Fruit fly (Drosophila melanogaster): ENCODE results near the gene Cbp80.

Gene Cbp80

DNA sequence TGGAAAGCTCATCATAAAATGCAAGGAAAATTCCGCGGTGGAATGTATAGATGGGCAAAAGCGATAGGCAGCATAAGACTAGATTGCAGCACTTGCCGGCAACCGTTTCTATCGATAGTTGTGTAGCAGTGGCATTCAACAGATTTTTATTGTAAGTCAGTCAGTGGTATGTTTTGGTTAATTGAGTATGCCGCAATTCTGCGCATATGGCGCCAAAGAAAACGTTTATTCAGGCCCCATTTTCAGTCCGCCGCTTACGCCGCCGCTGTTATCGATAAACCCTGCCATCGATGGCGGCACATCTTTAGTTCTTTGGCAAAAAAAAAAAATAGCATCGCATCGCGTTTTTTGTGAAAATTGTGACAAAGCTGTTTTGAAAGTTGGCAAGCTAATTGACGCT is at the start of gene Cbp80, which contains the start of gene Torsin (continued):
- TF ChIP-seq Atf6 (GFP tag; IDR thresholded peaks at IDR 0.05) (no peak), ATbp (GFP tag; optimal IDR thresholded peaks at IDR 0.05) (no peak), sisA (GFP tag; IDR thresholded peaks at IDR 0.05) (no peak), CG1603 (tag; optimal IDR thresholded peaks at IDR 0.05) (peak; percentile 74), CG7928 (GFP tag; optimal IDR thresholded peaks at IDR 0.05) (no peak), CG2116 (GFP tag; optimal IDR thresholded peaks at IDR 0.05) (peak; percentile 77), CG15696 (tag; optimal IDR thresholded peaks at IDR 0.05) (no peak), CG16863 (GFP tag; optimal IDR thresholded peaks at IDR 0.05) (no peak), Atf3 (GFP tag; optimal IDR thresholded peaks at IDR 0.05) (no peak), CG17186 (GFP tag; optimal IDR thresholded peaks at IDR 0.05) (peak; percentile 45), CG12071 (GFP tag; optimal IDR thresholded peaks at IDR 0.05) (no peak), CG3838 (GFP tag; optimal IDR thresholded peaks at IDR 0.05) (no peak), knrl (GFP tag; IDR thresholded peaks at IDR 0.05; ENCODE audit: partially characterized antibody) (peak; percentile 84), p53 (GFP tag; optimal IDR thresholded peaks at IDR 0.05) (no peak), bowl (GFP tag; IDR thresholded peaks at IDR 0.05) (no peak), CG4854 (GFP tag; optimal IDR thresholded peaks at IDR 0.05) (no peak), NC2α (GFP tag; optimal IDR thresholded peaks at IDR 0.05) (no peak), ssp (GFP tag; IDR thresholded peaks at IDR 0.05) (0 out of 2 replicates have a peak, but pooled peaks have one; percentile 22), Dll (GFP tag; IDR thresholded peaks at IDR 0.05; ENCODE audit: partially characterized antibody) (peak; percentile 92), CG8089 (GFP tag; optimal IDR thresholded peaks at IDR 0.05) (no peak), gcm2 (GFP tag; optimal IDR thresholded peaks at IDR 0.05) (no peak), CG13894 (tag; optimal IDR thresholded peaks at IDR 0.05) (no peak), slbo (GFP tag; IDR thresholded peaks at IDR 0.05) (peak; percentile 48; the same call in 1 of the 2 replicates), CG10267 (tag; optimal IDR thresholded peaks at IDR 0.05) (peak; percentile 26), tgo (GFP tag; IDR thresholded peaks at IDR 0.05) (no peak), sima (GFP tag; optimal IDR thresholded peaks at IDR 0.05) (no peak), CG9609 (GFP tag; optimal IDR thresholded peaks at IDR 0.05) (no peak), fd3F (GFP tag; optimal IDR thresholded peaks at IDR 0.05) (no peak), Hey (tag; optimal IDR thresholded peaks at IDR 0.05) (no peak), lab (GFP tag; optimal IDR thresholded peaks at IDR 0.05) (no peak), Bteb2 (GFP tag; optimal IDR thresholded peaks at IDR 0.05) (no peak), gce (GFP tag; IDR thresholded peaks at IDR 0.05) (no peak), CG16813 (GFP tag; IDR thresholded peaks at IDR 0.05; ENCODE audit: partially characterized antibody) (peak; percentile 90), zen2 (GFP tag; IDR thresholded peaks at IDR 0.05; ENCODE audit: partially characterized antibody) (peak; percentile 73; the same call in 2 of the 3 replicates), CG7556 (GFP tag; optimal IDR thresholded peaks at IDR 0.05) (no peak), CG12104 (GFP tag; optimal IDR thresholded peaks at IDR 0.05) (no peak), Poxn (GFP tag; IDR thresholded peaks at IDR 0.05) (no peak), CG17385 (GFP tag; optimal IDR thresholded peaks at IDR 0.05) (no peak), Nf-YC (tag; optimal IDR thresholded peaks at IDR 0.05) (peak; percentile 20), Side (GFP tag; optimal IDR thresholded peaks at IDR 0.05) (no peak), en (GFP tag; optimal IDR thresholded peaks at IDR 0.05) (no peak), Dek (tag; optimal IDR thresholded peaks at IDR 0.05) (no peak), CG8478 (optimal IDR thresholded peaks at IDR 0.05) (no peak), cato (GFP tag; optimal IDR thresholded peaks at IDR 0.05; ENCODE audit: borderline replicate concordance) (no peak), chn (GFP tag; optimal IDR thresholded peaks at IDR 0.05) (no peak), grau (tag; optimal IDR thresholded peaks at IDR 0.05) (peak; percentile 11), unc-4 (GFP tag; IDR thresholded peaks at IDR 0.05; ENCODE audit: partially characterized antibody) (peak; percentile 83), D19A (tag; optimal IDR thresholded peaks at IDR 0.05) (no peak), CG17802 (tag; optimal IDR thresholded peaks at IDR 0.05) (peak; percentile 58), CkIIα-i1 (GFP tag; IDR thresholded peaks at IDR 0.05) (no peak), unpg (GFP tag; optimal IDR thresholded peaks at IDR 0.05) (no peak), sens (GFP tag) (peak; percentile 76)
